Worm (Caenorhabditis elegans): Measurements from ENCODE around the gene Y68A4A.10.

- TF ChIP-seq nhr-77 (tag; optimal IDR thresholded peaks at IDR 0.05) (no peak), daf-12 (tag; optimal IDR thresholded peaks at IDR 0.05) (no peak), aly-2 (tag; optimal IDR thresholded peaks at IDR 0.05) (no peak), fkh-10 (GFP tag; optimal IDR thresholded peaks at IDR 0.05) (no peak), pha-4 (GFP tag; IDR thresholded peaks at IDR 0.05) (no peak), pha-4 (tag; optimal IDR thresholded peaks at IDR 0.05) (no peak)
Observed at ce11 chrV:17190399-17190798, 11.5 kb upstream of the Y68A4A.10 start, which contains the start of gene str-199.

Data from whole organism, L4 larva.